Worm (Caenorhabditis elegans) whole organism, L2 larva: Measurements from ENCODE around the gene unc-17.

Experiments used
- aly-2 ChIP-seq: fragments of 150-350 bp; optimal IDR thresholded peaks from 2 replicates; lab custom pipeline; 2014; ENCODE audit warnings: missing biosample characterization, missing genetic modification characterization
- ama-1 ChIP-seq: fragments of 150-350 bp; optimal IDR thresholded peaks from 2 replicates; lab custom pipeline; 2018; ENCODE audit warnings: inconsistent platforms
- dmd-4 ChIP-seq: sonication (generic microtip); optimal IDR thresholded peaks from 2 replicates; lab custom pipeline; 2017; ENCODE audit warnings: missing biosample characterization, missing genetic modification characterization
- lsy-2 ChIP-seq, 2 experiments: fragments of 150-350 bp in 1 of 2; sonication (generic microtip) in 1 of 2; optimal IDR thresholded peaks; 2 replicates each; lab custom pipeline; 2014 to 2017; ENCODE audit warnings: missing biosample characterization in 2 of 2, missing genetic modification characterization in 2 of 2
- mdl-1 ChIP-seq, 2 experiments: fragments of 150-350 bp in 1 of 2; sonication (generic microtip) in 1 of 2; optimal IDR thresholded peaks; 2 replicates each; lab custom pipeline; 2017; ENCODE audit warnings: missing biosample characterization in 2 of 2, missing genetic modification characterization in 2 of 2
- snpc-4 ChIP-seq: fragments of 150-350 bp; optimal IDR thresholded peaks from 2 replicates; lab custom pipeline; 2014; ENCODE audit warnings: missing biosample characterization, missing genetic modification characterization
- unc-39 ChIP-seq: fragments of 150-350 bp; optimal IDR thresholded peaks from 2 replicates; lab custom pipeline; 2014; ENCODE audit warnings: missing biosample characterization, missing genetic modification characterization
- zag-1 ChIP-seq: fragments of 150-350 bp; optimal IDR thresholded peaks from 2 replicates; lab custom pipeline; 2014; ENCODE audit warnings: missing biosample characterization, missing genetic modification characterization

ce11 chrIV:3578667-3579066 is 45.8 kb downstream of the unc-17 start:
- TF ChIP-seq snpc-4 = no peak
- no peak for TF ChIP-seq lsy-2 (tag; optimal IDR thresholded peaks at IDR 0.05; lab: Kevin White, UChicago)
- no peak for TF ChIP-seq unc-39 (tag; lab: Kevin White, UChicago)
- TF ChIP-seq mdl-1 (tag; optimal IDR thresholded peaks at IDR 0.05; lab: Kevin White, UChicago) = no peak
- TF ChIP-seq ama-1 (lab: Kevin White, UChicago) = no peak
- TF ChIP-seq dmd-4 = no peak
- no peak for TF ChIP-seq aly-2
- no peak for TF ChIP-seq zag-1 (tag; lab: Kevin White, UChicago)
